Worm (Caenorhabditis elegans): ENCODE results near the gene Y48B6A.5.

The Y48B6A.5 gene

DNA sequence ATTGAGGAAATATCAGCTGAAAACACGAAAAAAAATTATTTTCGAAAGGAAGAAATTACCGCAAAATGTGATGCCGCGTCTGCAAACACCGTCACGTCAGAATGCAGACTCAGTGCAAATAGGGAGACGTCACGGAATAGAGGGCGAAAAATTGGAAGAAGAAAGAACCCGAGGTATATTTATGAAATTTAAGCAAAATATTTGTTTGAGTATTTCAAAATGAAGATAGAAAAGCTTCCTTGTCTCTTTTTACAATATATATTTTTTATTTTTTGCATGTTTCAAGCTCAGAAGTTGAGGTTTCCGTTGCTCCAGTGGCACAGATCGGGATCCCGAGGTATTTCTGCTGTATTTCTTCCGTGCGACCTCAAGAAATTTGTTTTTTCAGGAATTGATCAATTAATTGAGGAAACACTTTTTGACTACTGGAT, 31.1 kb downstream of the Y48B6A.5 start, which contains the start of gene W03H9.2 (continued):
- TF ChIP-seq C08G9.2 (tag; optimal IDR thresholded peaks at IDR 0.05) (peak; percentile 94), K02D7.2 (tag; optimal IDR thresholded peaks at IDR 0.05) (peak; percentile 55), nhr-11 (tag; optimal IDR thresholded peaks at IDR 0.05) (no peak), gmeb-2 (tag; optimal IDR thresholded peaks at IDR 0.05) (no peak), K09A11.1 (tag; optimal IDR thresholded peaks at IDR 0.05; ENCODE audit: insufficient read depth) (no peak), madf-2 (tag; optimal IDR thresholded peaks at IDR 0.05) (peak; percentile 65), syd-9 (tag; optimal IDR thresholded peaks at IDR 0.05) (peak; percentile 69), ahr-1 (tag; optimal IDR thresholded peaks at IDR 0.05) (peak; percentile 94), ceh-34 (tag; optimal IDR thresholded peaks at IDR 0.05) (peak; percentile 87), pha-2 (tag; optimal IDR thresholded peaks at IDR 0.05) (peak; percentile 80), npax-4 (tag; optimal IDR thresholded peaks at IDR 0.05) (peak; percentile 31), dve-1 (tag; optimal IDR thresholded peaks at IDR 0.05) (no peak), che-1 (tag; optimal IDR thresholded peaks at IDR 0.05) (peak; percentile 67), ttx-3 (tag; optimal IDR thresholded peaks at IDR 0.05) (peak; percentile 83), eyg-1 (tag; optimal IDR thresholded peaks at IDR 0.05) (peak; percentile 29), ceh-19 (GFP tag; optimal IDR thresholded peaks at IDR 0.05) (peak; percentile 51), pqm-1 (tag; optimal IDR thresholded peaks at IDR 0.05) (peak; percentile 78), sox-4 (tag; optimal IDR thresholded peaks at IDR 0.05) (peak; percentile 14), ceh-45 (GFP tag; IDR thresholded peaks at IDR 0.05) (no peak), sdc-2 (tag; optimal IDR thresholded peaks at IDR 0.05) (peak; percentile 42), ceh-48 (tag; optimal IDR thresholded peaks at IDR 0.05) (no peak), ceh-18 (tag; optimal IDR thresholded peaks at IDR 0.05) (peak; percentile 25), tbx-7 (tag; optimal IDR thresholded peaks at IDR 0.05) (peak; percentile 96), fkh-10 (GFP tag; optimal IDR thresholded peaks at IDR 0.05) (no peak), ceh-6 (GFP tag; optimal IDR thresholded peaks at IDR 0.05) (no peak), nfya-1 (tag; optimal IDR thresholded peaks at IDR 0.05) (peak; percentile 16), pros-1 (tag; optimal IDR thresholded peaks at IDR 0.05) (no peak), unc-3 (GFP tag; conservative IDR thresholded peaks at IDR 0.05) (no peak), unc-3 (tag; optimal IDR thresholded peaks at IDR 0.05) (peak; percentile 83), lin-11 (tag; optimal IDR thresholded peaks at IDR 0.05) (peak; percentile 46), hlh-8 (tag; optimal IDR thresholded peaks at IDR 0.05) (peak; percentile 96), ceh-30 (tag; optimal IDR thresholded peaks at IDR 0.05) (no peak), nhr-232 (tag; optimal IDR thresholded peaks at IDR 0.05) (peak; percentile 13), ceh-22 (tag; optimal IDR thresholded peaks at IDR 0.05) (no peak), zip-5 (tag; optimal IDR thresholded peaks at IDR 0.05) (peak; percentile 98), fkh-6 (tag; optimal IDR thresholded peaks at IDR 0.05) (peak; percentile 75), lim-6 (tag; optimal IDR thresholded peaks at IDR 0.05) (peak; percentile 93), odd-2 (tag; optimal IDR thresholded peaks at IDR 0.05) (no peak), Y22D7AL.16 (tag; optimal IDR thresholded peaks at IDR 0.05) (no peak), pax-1 (tag; optimal IDR thresholded peaks at IDR 0.05) (no peak), pag-3 (tag; optimal IDR thresholded peaks at IDR 0.05; ENCODE audit: borderline replicate concordance) (peak; percentile 29), mec-3 (tag; optimal IDR thresholded peaks at IDR 0.05; ENCODE audit: borderline replicate concordance) (peak; percentile 50), C38D4.7 (GFP tag; optimal IDR thresholded peaks at IDR 0.05) (peak; percentile 41), rnt-1 (tag; optimal IDR thresholded peaks at IDR 0.05) (peak; percentile 86)

DNA sequence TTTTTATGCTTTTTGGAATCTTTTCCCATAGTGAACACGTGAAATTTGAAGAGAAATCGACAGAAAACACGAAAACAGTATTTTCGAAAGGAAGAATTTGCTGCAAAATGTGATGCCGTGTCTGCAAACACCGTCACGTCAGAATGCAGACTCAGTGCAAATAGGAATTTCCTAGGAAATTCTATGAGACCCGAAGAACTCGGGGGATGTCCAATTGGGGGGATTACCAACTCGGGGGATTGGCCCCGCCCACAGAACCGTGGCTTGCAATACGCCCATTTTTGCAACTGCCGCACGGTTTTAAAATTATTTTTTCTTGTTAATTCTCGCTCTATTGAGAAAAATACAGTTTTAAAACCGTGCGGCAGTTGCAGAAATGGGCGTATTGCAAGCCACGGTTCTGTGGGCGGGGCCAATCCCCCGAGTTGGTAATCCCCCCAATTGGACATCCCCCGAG, 32.9 kb downstream of the Y48B6A.5 start, which contains the start of gene cacn-1:
Gene cacn-1, minus strand, starts transcription at position 51 of the 457 bp plus-strand sequence.
- TF ChIP-seq ceh-2 (tag; optimal IDR thresholded peaks at IDR 0.05) (peak; percentile 52), ceh-31 (tag; optimal IDR thresholded peaks at IDR 0.05) (peak; percentile 72), ceh-14 (tag; optimal IDR thresholded peaks at IDR 0.05) (peak; percentile 4), tbx-2 (tag; optimal IDR thresholded peaks at IDR 0.05) (peak; percentile 53), C08G9.2 (tag; optimal IDR thresholded peaks at IDR 0.05) (peak; percentile 41), nfya-1 (tag; optimal IDR thresholded peaks at IDR 0.05) (peak; percentile 29)

All from whole organism, late embryonic.